ENCODE assay signal across 2 worm cellular contexts in genomic region chrIV:3661117-3661634, ce11.
TF ChIP-seq lines count a peak whose summit lies in the region.

No protein-coding gene starts in this region.

TF ChIP-seq in whole organism, L1 larva, 84 proteins besides CTCF, POLR2A, EP300 and RAD21:
- no peak for TF ChIP-seq efl-1 (optimal IDR thresholded peaks at IDR 0.05; lab: Kevin White, UChicago)
- TF ChIP-seq efl-1 (GFP tag; optimal IDR thresholded peaks at IDR 0.05 in 1 of 2; lab: Kevin White, UChicago): peak in 1 of 2 experiments; percentile 73
- TF ChIP-seq nhr-85 (tag; lab: Kevin White, UChicago): peak; percentile 31
- TF ChIP-seq ceh-90 (tag; optimal IDR thresholded peaks at IDR 0.05; lab: Kevin White, UChicago): no peak
TF ChIP-seq in whole organism, L1 larva: peak in this region for 2.

TF ChIP-seq in whole organism, mixed stage, embryonic, 35 proteins besides CTCF, POLR2A, EP300 and RAD21:
- TF ChIP-seq nhr-237 (tag; optimal IDR thresholded peaks at IDR 0.05; lab: Kevin White, UChicago) (no peak), ceh-83 (GFP tag; optimal IDR thresholded peaks at IDR 0.05; lab: Kevin White, UChicago) (no peak), zip-8 (tag; optimal IDR thresholded peaks at IDR 0.05; lab: Kevin White, UChicago) (peak; percentile 94), flh-1 (GFP tag; optimal IDR thresholded peaks at IDR 0.05; lab: Kevin White, UChicago) (no peak)
